Worm (Caenorhabditis elegans) whole organism, L1 larva: ENCODE results near the gene M60.6.
A peak's percentile ranks its signal among the peaks of the same experiment; 100 is the strongest.

ENCODE experiments used
- C04F5.9 ChIP-seq: sonication (generic microtip); optimal IDR thresholded peaks from 2 replicates; lab custom pipeline; 2016; ENCODE audit warnings: missing genetic modification characterization, missing compliant biosample characterization
- aha-1 ChIP-seq: fragments of 150-350 bp; optimal IDR thresholded peaks from 2 replicates; lab custom pipeline; 2014; ENCODE audit warnings: missing biosample characterization, missing genetic modification characterization
- alr-1 ChIP-seq: fragments of 200-800 bp; sonication (Bioruptor generic); optimal IDR thresholded peaks from 2 replicates; lab custom pipeline; 2018; ENCODE audit warnings: borderline replicate concordance, mild to moderate bottlenecking, missing genetic modification characterization, missing compliant biosample characterization
- aly-2 ChIP-seq: fragments of 150-350 bp; optimal IDR thresholded peaks from 2 replicates; lab custom pipeline; 2014; ENCODE audit warnings: missing biosample characterization, missing genetic modification characterization
- ama-1 ChIP-seq: fragments of 150-350 bp; optimal IDR thresholded peaks from 2 replicates; lab custom pipeline; 2014
- blmp-1 ChIP-seq: fragments of 150-350 bp; optimal IDR thresholded peaks from 2 replicates; lab custom pipeline; 2014; ENCODE audit warnings: missing biosample characterization, missing genetic modification characterization
- ceh-63 ChIP-seq: fragments of 200-800 bp; sonication (Bioruptor generic); optimal IDR thresholded peaks from 2 replicates; lab custom pipeline; 2018; ENCODE audit warnings: mild to moderate bottlenecking, missing genetic modification characterization, missing compliant biosample characterization
- ceh-8 ChIP-seq: fragments of 200-800 bp; sonication (Bioruptor generic); optimal IDR thresholded peaks from 2 replicates; lab custom pipeline; 2018; ENCODE audit warnings: mild to moderate bottlenecking, missing genetic modification characterization, moderate library complexity, missing compliant biosample characterization
- ceh-82 ChIP-seq, 3 experiments: fragments of 150-350 bp in 1 of 3; sonication (generic microtip) in 2 of 3; optimal IDR thresholded peaks; 2 replicates each; lab custom pipeline; 2014 to 2017; ENCODE audit warnings: missing biosample characterization in 3 of 3, missing genetic modification characterization in 3 of 3
- ceh-88 ChIP-seq: fragments of 200-800 bp; sonication (Bioruptor generic); IDR thresholded peaks from 2 replicates; pipeline ENCODE4 v1.3.6; 2022; ENCODE audit warnings: missing genetic modification characterization, missing compliant biosample characterization
- efl-1 ChIP-seq, 4 experiments: fragments of 150-350 bp; optimal IDR thresholded peaks in 3 of 4; peaks in 1 of 4; 1 replicate in 1 of 4; 2 replicates in 3 of 4; lab custom pipeline; 2014; ENCODE audit warnings: missing biosample characterization in 2 of 4, missing genetic modification characterization in 2 of 4, missing genetic modification reagents in 2 of 4
- egl-13 ChIP-seq: sonication (generic microtip); optimal IDR thresholded peaks from 2 replicates; lab custom pipeline; 2016; ENCODE audit warnings: missing genotype, missing genetic modification reagents, missing genetic modification characterization, missing compliant biosample characterization
- egl-27 ChIP-seq, 2 experiments: fragments of 150-350 bp in 1 of 2; sonication (generic microtip); optimal IDR thresholded peaks; 3 replicates each; lab custom pipeline; 2017 to 2018; ENCODE audit warnings: missing biosample characterization in 2 of 2, missing genetic modification characterization in 2 of 2, missing genetic modification reagents in 2 of 2
- elt-2 ChIP-seq: sonication (generic microtip); optimal IDR thresholded peaks from 2 replicates; lab custom pipeline; 2016; ENCODE audit warnings: missing genetic modification characterization, mild to moderate bottlenecking, inconsistent platforms, missing compliant biosample characterization, missing genetic modification reagents
- elt-3 ChIP-seq, 6 experiments: fragments of 150-350 bp in 1 of 6; sonication (generic microtip); optimal IDR thresholded peaks; 2 replicates each; lab custom pipeline; 2017 to 2018; ENCODE audit warnings: missing biosample characterization in 6 of 6, missing genetic modification characterization in 6 of 6, inconsistent platforms in 1 of 6
- grh-1 ChIP-seq: fragments of 200-800 bp; sonication (Bioruptor generic); IDR thresholded peaks from 2 replicates; pipeline ENCODE4 v1.3.6; 2022; ENCODE audit warnings: missing genetic modification reagents, missing genetic modification characterization, missing compliant biosample characterization
- irx-1 ChIP-seq: sonication (generic microtip); optimal IDR thresholded peaks from 2 replicates; lab custom pipeline; 2016; ENCODE audit warnings: missing genetic modification characterization, missing compliant biosample characterization
- isw-1 ChIP-seq: fragments of 200-800 bp; sonication (Bioruptor generic); IDR thresholded peaks from 2 replicates; pipeline ENCODE4 v1.3.6; 2022; ENCODE audit warnings: missing genetic modification characterization, missing compliant biosample characterization
- jun-1 ChIP-seq: fragments of 150-350 bp; optimal IDR thresholded peaks from 2 replicates; lab custom pipeline; 2014; ENCODE audit warnings: missing biosample characterization, missing genetic modification reagents, missing genetic modification characterization
- lin-14 ChIP-seq: fragments of 200-800 bp; sonication (Bioruptor generic); optimal IDR thresholded peaks from 2 replicates; lab custom pipeline; 2018; ENCODE audit warnings: mild to moderate bottlenecking, missing genetic modification characterization, moderate library complexity, missing compliant biosample characterization
- lin-35 ChIP-seq, 2 experiments: fragments of 150-350 bp; optimal IDR thresholded peaks; 2 replicates each; lab custom pipeline; 2014; ENCODE audit warnings: missing biosample characterization in 2 of 2, missing genetic modification characterization in 2 of 2, missing genetic modification reagents in 2 of 2
- lin-39 ChIP-seq: fragments of 150-350 bp; optimal IDR thresholded peaks from 2 replicates; lab custom pipeline; 2014; ENCODE audit warnings: missing biosample characterization, missing genetic modification reagents, missing genetic modification characterization
- lsy-2 ChIP-seq, 2 experiments: fragments of 150-350 bp; optimal IDR thresholded peaks; 2 replicates each; lab custom pipeline; 2014; ENCODE audit warnings: missing biosample characterization in 2 of 2, missing genetic modification characterization in 2 of 2
- mab-9 ChIP-seq: fragments of 200-800 bp; sonication (Bioruptor generic); IDR thresholded peaks from 2 replicates; pipeline ENCODE4 v1.3.6; 2022; ENCODE audit warnings: missing genetic modification reagents, missing genetic modification characterization, missing compliant biosample characterization
- mdl-1 ChIP-seq, 2 experiments: fragments of 150-350 bp; optimal IDR thresholded peaks; 2 replicates each; lab custom pipeline; 2014 to 2017; ENCODE audit warnings: missing biosample characterization in 2 of 2, missing genetic modification characterization in 2 of 2, inconsistent platforms in 1 of 2
- nhr-11 ChIP-seq: fragments of 150-350 bp; optimal IDR thresholded peaks from 2 replicates; lab custom pipeline; 2014; ENCODE audit warnings: missing biosample characterization, missing genetic modification characterization
- nhr-20 ChIP-seq: sonication (generic microtip); optimal IDR thresholded peaks from 2 replicates; lab custom pipeline; 2016; ENCODE audit warnings: mild to moderate bottlenecking, missing genetic modification characterization, missing compliant biosample characterization
- nhr-237 ChIP-seq: fragments of 150-350 bp; optimal IDR thresholded peaks from 2 replicates; lab custom pipeline; 2014; ENCODE audit warnings: missing biosample characterization, missing genetic modification characterization
- nhr-28 ChIP-seq: fragments of 150-350 bp; optimal IDR thresholded peaks from 2 replicates; lab custom pipeline; 2014; ENCODE audit warnings: missing biosample characterization, missing genetic modification characterization
- nhr-71 ChIP-seq: sonication (generic microtip); optimal IDR thresholded peaks from 2 replicates; lab custom pipeline; 2016; ENCODE audit warnings: mild to moderate bottlenecking, missing genetic modification characterization, moderate library complexity, missing compliant biosample characterization
- nhr-76 ChIP-seq: sonication (generic microtip); optimal IDR thresholded peaks from 2 replicates; lab custom pipeline; 2017; ENCODE audit warnings: missing biosample characterization, missing genetic modification characterization
- nhr-77 ChIP-seq: fragments of 150-350 bp; optimal IDR thresholded peaks from 2 replicates; lab custom pipeline; 2014; ENCODE audit warnings: missing biosample characterization, missing genetic modification characterization
- nhr-84 ChIP-seq: sonication (generic microtip); optimal IDR thresholded peaks from 2 replicates; lab custom pipeline; 2017; ENCODE audit warnings: missing biosample characterization, missing genetic modification characterization
- nhr-85 ChIP-seq: sonication (generic microtip); peaks from one replicate; lab custom pipeline; 2016; ENCODE audit warnings: missing genetic modification characterization, inconsistent platforms, missing compliant biosample characterization
- nhr-90 ChIP-seq: sonication (generic microtip); optimal IDR thresholded peaks from 2 replicates; lab custom pipeline; 2016; ENCODE audit warnings: mild to moderate bottlenecking, missing genetic modification characterization, missing compliant biosample characterization; ENCODE audit not compliant: poor library complexity
- pag-3 ChIP-seq: sonication (generic microtip); optimal IDR thresholded peaks from 2 replicates; lab custom pipeline; 2017; ENCODE audit warnings: missing genetic modification characterization, mild to moderate bottlenecking, missing compliant biosample characterization, antibody characterized with exemption, borderline replicate concordance; ENCODE audit not compliant: insufficient read depth
- pax-3 ChIP-seq: fragments of 200-800 bp; sonication (Bioruptor generic); optimal IDR thresholded peaks from 2 replicates; lab custom pipeline; 2018; ENCODE audit warnings: mild to moderate bottlenecking, missing genetic modification characterization, moderate library complexity, missing compliant biosample characterization
- rnt-1 ChIP-seq: sonication (generic microtip); optimal IDR thresholded peaks from 2 replicates; lab custom pipeline; 2016; ENCODE audit warnings: mild to moderate bottlenecking, missing genetic modification characterization, moderate library complexity, missing compliant biosample characterization
- snpc-4 ChIP-seq: fragments of 150-350 bp; optimal IDR thresholded peaks from 2 replicates; lab custom pipeline; 2014; ENCODE audit warnings: missing biosample characterization, missing genetic modification characterization
- snu-23 ChIP-seq: sonication (generic microtip); optimal IDR thresholded peaks from 2 replicates; lab custom pipeline; 2016; ENCODE audit warnings: missing genetic modification characterization, missing compliant biosample characterization
- sptf-1 ChIP-seq: fragments of 150-350 bp; optimal IDR thresholded peaks from 2 replicates; lab custom pipeline; 2014; ENCODE audit warnings: missing biosample characterization, missing genetic modification characterization
- tlp-1 ChIP-seq: fragments of 150-350 bp; optimal IDR thresholded peaks from 2 replicates; lab custom pipeline; 2014; ENCODE audit warnings: missing biosample characterization, missing genetic modification characterization
- unc-30 ChIP-seq: sonication (generic microtip); optimal IDR thresholded peaks from 2 replicates; lab custom pipeline; 2017; ENCODE audit warnings: missing biosample characterization, missing genetic modification characterization
- unc-86 ChIP-seq: sonication (generic microtip); optimal IDR thresholded peaks from 2 replicates; lab custom pipeline; 2016; ENCODE audit warnings: missing genetic modification characterization, missing compliant biosample characterization
- unc-98 ChIP-seq: fragments of 200-800 bp; sonication (Bioruptor generic); IDR thresholded peaks from 2 replicates; pipeline ENCODE4 v1.3.6; 2022; ENCODE audit warnings: missing genetic modification characterization, missing compliant biosample characterization
- vab-15 ChIP-seq: sonication (generic microtip); optimal IDR thresholded peaks from 2 replicates; lab custom pipeline; 2017; ENCODE audit warnings: missing genotype, mild to moderate bottlenecking, missing genetic modification characterization, missing compliant biosample characterization
- zip-4 ChIP-seq: fragments of 200-800 bp; sonication (Bioruptor generic); optimal IDR thresholded peaks from 2 replicates; lab custom pipeline; 2018; ENCODE audit warnings: mild to moderate bottlenecking, missing genetic modification characterization, moderate library complexity, missing compliant biosample characterization

The M60.6 gene

DNA sequence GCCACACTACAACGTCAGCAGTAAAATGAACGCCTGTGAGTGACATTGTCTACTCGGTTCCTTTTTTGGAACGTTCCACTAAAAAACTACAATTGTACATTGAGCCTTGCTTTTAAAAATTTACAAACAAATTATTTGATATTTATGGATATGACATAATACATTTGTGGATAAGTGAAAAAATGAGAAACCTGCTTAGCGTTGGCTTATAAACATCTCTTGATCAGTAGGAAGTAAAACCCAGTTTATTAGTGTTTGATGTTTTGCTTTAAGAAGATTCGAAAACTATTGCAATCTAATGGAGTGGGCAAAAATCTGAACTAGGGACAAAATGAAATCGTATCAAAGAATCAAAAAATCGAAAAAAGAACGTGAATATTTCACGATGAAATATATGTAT, 35.3 kb downstream of the M60.6 start:
- TF ChIP-seq unc-98 (GFP tag; lab: Robert Waterston, UW) (no peak), aly-2 (tag; lab: Kevin White, UChicago) (no peak), nhr-237 (no peak), sptf-1 (tag; lab: Kevin White, UChicago) (no peak), nhr-76 (tag; lab: Kevin White, UChicago) (no peak), ceh-88 (no peak), zip-4 (GFP tag; lab: Kevin White, UChicago) (no peak), isw-1 (GFP tag; lab: Robert Waterston, UW) (no peak), nhr-20 (no peak), nhr-84 (tag; lab: Kevin White, UChicago) (no peak), blmp-1 (tag; lab: Kevin White, UChicago) (no peak), lsy-2 (tag; optimal IDR thresholded peaks at IDR 0.05; lab: Kevin White, UChicago) (no peak), egl-27 (tag; optimal IDR thresholded peaks at IDR 0.05; lab: Kevin White, UChicago) (no peak), lin-39 (tag; lab: Kevin White, UChicago) (no peak), ceh-8 (no peak), alr-1 (tag; lab: Kevin White, UChicago) (no peak)
- TF ChIP-seq, all 84 proteins: peak for 0

DNA sequence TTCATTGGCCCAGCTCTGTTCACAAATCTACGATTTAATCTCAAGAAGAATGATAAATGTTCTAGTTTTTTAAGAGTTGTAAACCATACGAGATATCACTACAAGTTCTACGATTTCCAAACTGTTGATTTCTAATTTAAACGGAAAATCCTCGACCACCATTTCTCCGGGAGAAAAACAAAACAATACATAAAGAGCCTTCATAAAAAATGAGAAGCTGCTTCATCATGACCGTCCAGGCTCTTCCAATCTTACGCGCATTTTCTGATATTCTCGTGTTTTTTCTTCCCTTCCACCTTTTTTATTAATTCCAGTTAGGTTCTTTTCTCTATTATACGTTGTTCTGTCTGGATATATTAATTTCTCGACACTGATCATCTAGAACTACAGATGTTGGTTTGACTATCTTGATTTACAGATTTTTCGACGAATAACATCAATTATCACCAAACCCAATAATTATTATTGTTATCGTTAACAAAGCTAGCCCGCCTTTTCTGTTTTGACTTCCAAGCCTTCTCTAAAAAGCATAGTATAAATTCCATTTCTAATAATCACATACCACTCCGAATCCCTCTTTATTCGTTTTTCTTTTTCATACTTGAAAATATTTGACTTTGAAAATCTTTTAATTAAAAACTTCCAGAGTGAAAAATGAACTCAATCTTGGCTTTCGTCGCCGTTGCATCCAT, 37.7 kb downstream of the M60.6 start, which contains the start of gene C47D2.1:
Gene C47D2.1 (plus strand): TSS at position 642 of the 692 bp plus-strand sequence.
- TF ChIP-seq tlp-1 (tag; lab: Kevin White, UChicago) (no peak), unc-86 (tag; lab: Kevin White, UChicago) (no peak), nhr-28 (tag; lab: Kevin White, UChicago) (no peak), nhr-20 (no peak), ama-1 (no peak), aha-1 (no peak), ceh-82 (tag; optimal IDR thresholded peaks at IDR 0.05; lab: Kevin White, UChicago) (no peak), unc-30 (tag; lab: Kevin White, UChicago) (no peak), ceh-63 (no peak), mdl-1 (tag; optimal IDR thresholded peaks at IDR 0.05; lab: Kevin White, UChicago) (no peak), egl-13 (no peak)
- TF ChIP-seq, all 84 proteins: peak for 0

ce11 chrX:8210999-8211398, 41.3 kb downstream of the M60.6 start, which contains the start of gene cdd-1:
Gene cdd-1 (minus strand): TSS chrX:8211149.
- TF ChIP-seq ama-1 (no peak), jun-1 (peak; percentile 26), sptf-1 (tag; lab: Kevin White, UChicago) (no peak), nhr-85 (tag; lab: Kevin White, UChicago) (peak; percentile 73), nhr-20 (peak; percentile 60), lin-35 (GFP tag; optimal IDR thresholded peaks at IDR 0.05; lab: Kevin White, UChicago) (peak in 1 of 2 experiments; percentile 72), vab-15 (tag; lab: Kevin White, UChicago) (no peak), nhr-90 (tag; lab: Kevin White, UChicago) (peak; percentile 46), nhr-71 (tag; lab: Kevin White, UChicago) (peak; percentile 68), nhr-77 (tag; lab: Kevin White, UChicago) (no peak), lin-14 (peak; percentile 34), pag-3 (tag; lab: Kevin White, UChicago) (peak; percentile 50), efl-1 (optimal IDR thresholded peaks at IDR 0.05; lab: Kevin White, UChicago) (no peak), efl-1 (GFP tag; optimal IDR thresholded peaks at IDR 0.05 in 1 of 2; lab: Kevin White, UChicago) (peak in 1 of 2 experiments; percentile 79), grh-1 (0 out of 2 replicates have a peak, but pooled peaks have one; percentile 5), blmp-1 (tag; lab: Kevin White, UChicago) (peak; percentile 56), mdl-1 (tag; optimal IDR thresholded peaks at IDR 0.05; lab: Kevin White, UChicago) (peak in 1 of 2 experiments; percentile 69), rnt-1 (tag; lab: Kevin White, UChicago) (no peak), unc-86 (tag; lab: Kevin White, UChicago) (no peak), zip-4 (GFP tag; lab: Kevin White, UChicago) (no peak), snpc-4 (tag; lab: Kevin White, UChicago) (no peak), elt-2 (peak; percentile 87), mab-9 (GFP tag; lab: Robert Waterston, UW) (0 out of 2 replicates have a peak, but pooled peaks have one; percentile 9), ceh-8 (no peak), pax-3 (no peak), nhr-11 (tag; lab: Kevin White, UChicago) (no peak), irx-1 (tag; lab: Kevin White, UChicago) (no peak), C04F5.9 (no peak), snu-23 (GFP tag; lab: Kevin White, UChicago) (peak; percentile 54), elt-3 (tag; optimal IDR thresholded peaks at IDR 0.05; lab: Kevin White, UChicago) (peak in 5 of 6 experiments; percentile 17 to 90 (median 52)), aly-2 (tag; lab: Kevin White, UChicago) (no peak)
